Fruit fly (Drosophila melanogaster): Measurements from ENCODE around the gene Uros1.

Gene Uros1

DNA sequence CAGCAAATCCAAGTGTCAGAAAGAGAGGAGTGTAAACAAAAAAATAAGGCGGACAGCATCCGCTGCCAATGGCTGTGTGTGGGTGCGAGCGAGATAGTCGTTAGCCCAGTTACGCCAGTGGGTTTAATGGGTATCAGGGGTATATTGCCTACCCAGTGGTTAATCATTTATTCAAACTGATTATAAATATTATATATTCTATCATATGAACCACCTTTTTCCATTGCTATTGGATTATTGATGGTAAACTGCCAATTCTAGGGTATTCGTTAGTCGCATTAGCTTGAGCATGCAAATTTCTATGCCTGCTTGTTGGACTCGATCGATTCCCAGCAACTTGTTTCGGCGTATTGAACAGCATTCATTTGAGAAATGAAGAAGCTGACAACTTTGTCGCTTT, 4.0 kb downstream of the Uros1 start:
- no peak for TF ChIP-seq Myc (optimal IDR thresholded peaks at IDR 0.05)
- no peak for TF ChIP-seq insv (optimal IDR thresholded peaks at IDR 0.05)
- TF ChIP-seq psq (optimal IDR thresholded peaks at IDR 0.05): no peak
- TF ChIP-seq Sin3A (optimal IDR thresholded peaks at IDR 0.05): no peak
- no peak for TF ChIP-seq h (optimal IDR thresholded peaks at IDR 0.05)
- TF ChIP-seq ttk (optimal IDR thresholded peaks at IDR 0.05): no peak

DNA sequence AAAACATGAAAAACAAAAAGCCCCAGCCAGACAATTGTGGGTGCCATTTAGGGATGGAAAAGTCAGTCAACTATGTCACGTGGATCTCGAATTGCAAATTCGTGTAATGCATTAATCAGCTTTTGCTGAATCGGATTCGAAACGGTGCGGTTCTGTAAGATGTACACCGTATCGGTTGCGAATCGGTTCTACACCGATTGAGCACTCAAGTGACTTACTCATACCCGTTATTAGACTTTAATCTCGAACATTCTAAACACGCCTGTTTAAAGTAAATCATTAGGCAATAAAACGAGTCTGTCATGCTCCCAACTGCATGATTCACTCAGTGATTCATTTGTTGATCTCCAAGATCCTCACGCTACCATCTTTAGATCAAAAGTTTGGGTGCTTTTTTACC, 4.7 kb downstream of the Uros1 start:
- TF ChIP-seq ttk (optimal IDR thresholded peaks at IDR 0.05) (no peak), Sin3A (optimal IDR thresholded peaks at IDR 0.05) (no peak), h (optimal IDR thresholded peaks at IDR 0.05) (no peak), insv (optimal IDR thresholded peaks at IDR 0.05) (no peak), psq (optimal IDR thresholded peaks at IDR 0.05) (no peak), Myc (optimal IDR thresholded peaks at IDR 0.05) (no peak)

DNA sequence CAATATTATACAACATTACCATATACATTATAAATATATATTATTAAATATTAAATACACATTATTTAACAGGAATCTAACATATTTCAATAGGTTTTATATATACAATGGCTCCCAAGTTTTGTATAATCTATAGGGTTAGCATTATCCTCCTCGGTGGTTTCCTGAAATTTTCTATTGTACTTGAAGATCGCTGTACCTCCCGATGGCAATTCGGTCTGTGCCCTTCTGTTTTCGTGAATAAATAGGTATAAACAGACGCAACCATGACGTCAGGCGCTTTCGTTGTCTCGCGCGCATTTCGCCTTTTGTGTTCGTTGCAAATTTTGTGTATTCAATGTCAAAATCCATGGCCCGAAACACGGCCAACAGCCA, 5.1 kb downstream of the Uros1 start:
- TF ChIP-seq h (optimal IDR thresholded peaks at IDR 0.05) (no peak), psq (optimal IDR thresholded peaks at IDR 0.05) (no peak), Sin3A (optimal IDR thresholded peaks at IDR 0.05) (no peak), Myc (optimal IDR thresholded peaks at IDR 0.05) (no peak), insv (optimal IDR thresholded peaks at IDR 0.05) (no peak), ttk (optimal IDR thresholded peaks at IDR 0.05) (no peak)

DNA sequence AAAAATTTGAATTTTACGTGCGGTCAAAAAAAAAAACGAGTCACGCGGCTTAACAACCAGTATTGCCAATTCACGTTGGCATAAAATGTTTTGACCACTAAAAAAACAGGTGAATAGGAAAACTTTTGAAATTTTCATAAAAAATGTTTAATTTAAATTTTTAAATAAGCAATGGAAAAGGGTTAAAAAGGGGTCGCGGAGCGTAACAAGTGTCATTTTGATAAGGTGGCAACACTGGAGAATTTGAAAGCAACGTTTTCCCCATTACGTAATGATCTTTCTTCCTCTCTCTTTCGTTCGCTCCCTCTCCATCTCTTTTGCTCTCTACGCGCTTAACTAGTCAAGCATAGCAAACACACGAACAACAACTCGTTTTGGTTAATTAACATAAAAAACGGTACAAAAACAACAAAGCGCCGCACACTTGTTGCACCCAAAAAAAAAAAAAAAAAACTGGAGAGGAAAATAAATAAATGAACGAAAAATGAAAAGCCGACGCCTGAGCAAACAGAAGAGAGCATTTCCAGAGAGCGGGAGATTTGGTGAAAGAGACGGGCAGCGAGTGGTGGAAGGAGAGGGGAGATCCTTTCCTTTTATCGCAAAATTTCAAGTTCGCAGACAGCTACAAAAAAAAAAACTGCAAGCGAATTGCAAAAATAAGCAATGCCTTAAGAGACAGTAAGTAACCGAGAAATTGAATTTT, 5.6 kb downstream of the Uros1 start:
- TF ChIP-seq insv (optimal IDR thresholded peaks at IDR 0.05): no peak
- TF ChIP-seq psq (optimal IDR thresholded peaks at IDR 0.05): no peak
- TF ChIP-seq h (optimal IDR thresholded peaks at IDR 0.05): no peak
- TF ChIP-seq Myc (optimal IDR thresholded peaks at IDR 0.05): no peak
- TF ChIP-seq ttk (optimal IDR thresholded peaks at IDR 0.05): no peak
- no peak for TF ChIP-seq Sin3A (optimal IDR thresholded peaks at IDR 0.05)

DNA sequence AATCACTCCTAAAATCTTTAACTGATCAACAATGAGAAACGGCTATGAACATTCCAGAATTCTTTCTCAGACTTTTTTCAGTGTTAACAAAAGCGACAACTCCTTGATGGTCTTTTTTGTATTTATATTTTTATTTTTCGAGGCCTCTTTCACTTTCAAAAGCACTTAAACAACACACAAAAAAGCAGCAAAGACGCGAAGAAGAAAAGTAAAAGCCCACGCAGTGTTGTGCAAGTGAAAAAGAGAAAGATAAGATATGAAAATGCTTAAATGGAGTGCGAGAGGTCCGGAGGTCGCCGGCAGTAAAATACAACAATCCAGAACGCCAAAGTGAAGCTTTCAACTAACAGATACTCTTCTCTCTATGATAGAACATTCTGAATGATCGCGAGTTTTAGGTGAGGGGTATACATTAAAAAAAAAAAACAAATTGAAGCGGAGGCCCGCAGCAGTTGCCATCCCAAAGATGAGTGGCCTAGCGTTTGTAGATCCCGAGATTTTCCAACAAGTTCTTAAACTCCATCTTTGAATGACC, 6.6 kb downstream of the Uros1 start:
- TF ChIP-seq Myc (optimal IDR thresholded peaks at IDR 0.05) (no peak), ttk (optimal IDR thresholded peaks at IDR 0.05) (no peak), h (optimal IDR thresholded peaks at IDR 0.05) (no peak), Sin3A (optimal IDR thresholded peaks at IDR 0.05) (no peak), psq (optimal IDR thresholded peaks at IDR 0.05) (no peak), insv (optimal IDR thresholded peaks at IDR 0.05) (no peak)

DNA sequence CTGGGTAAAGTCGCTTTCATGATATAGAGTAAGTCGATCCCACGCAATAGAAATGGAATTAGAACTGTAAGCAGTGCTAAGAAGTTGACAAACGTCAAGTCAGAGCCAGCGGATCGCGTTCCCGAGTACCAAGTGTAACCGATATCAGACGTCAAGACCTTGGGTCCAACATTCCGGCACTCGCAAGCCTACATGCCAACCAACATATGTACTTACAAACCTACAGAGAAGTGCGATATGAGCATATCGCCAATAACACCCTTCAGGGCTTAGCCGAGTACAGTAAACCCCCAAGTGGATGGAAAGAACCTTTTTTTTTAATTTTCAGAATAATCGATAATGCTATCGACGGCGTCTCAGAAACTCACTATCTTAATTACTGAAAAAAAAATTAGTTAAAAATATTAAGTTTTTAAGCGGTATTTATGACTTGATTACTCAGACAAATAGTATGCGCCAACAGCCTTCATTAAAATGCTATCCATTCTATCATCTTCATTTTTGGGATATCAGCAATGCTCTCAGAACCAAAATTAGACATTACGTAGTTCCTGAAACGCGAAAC, 7.5 kb downstream of the Uros1 start:
- TF ChIP-seq insv (optimal IDR thresholded peaks at IDR 0.05) (no peak), Myc (optimal IDR thresholded peaks at IDR 0.05) (no peak), ttk (optimal IDR thresholded peaks at IDR 0.05) (no peak), Sin3A (optimal IDR thresholded peaks at IDR 0.05) (no peak), psq (optimal IDR thresholded peaks at IDR 0.05) (no peak), h (optimal IDR thresholded peaks at IDR 0.05) (no peak)

DNA sequence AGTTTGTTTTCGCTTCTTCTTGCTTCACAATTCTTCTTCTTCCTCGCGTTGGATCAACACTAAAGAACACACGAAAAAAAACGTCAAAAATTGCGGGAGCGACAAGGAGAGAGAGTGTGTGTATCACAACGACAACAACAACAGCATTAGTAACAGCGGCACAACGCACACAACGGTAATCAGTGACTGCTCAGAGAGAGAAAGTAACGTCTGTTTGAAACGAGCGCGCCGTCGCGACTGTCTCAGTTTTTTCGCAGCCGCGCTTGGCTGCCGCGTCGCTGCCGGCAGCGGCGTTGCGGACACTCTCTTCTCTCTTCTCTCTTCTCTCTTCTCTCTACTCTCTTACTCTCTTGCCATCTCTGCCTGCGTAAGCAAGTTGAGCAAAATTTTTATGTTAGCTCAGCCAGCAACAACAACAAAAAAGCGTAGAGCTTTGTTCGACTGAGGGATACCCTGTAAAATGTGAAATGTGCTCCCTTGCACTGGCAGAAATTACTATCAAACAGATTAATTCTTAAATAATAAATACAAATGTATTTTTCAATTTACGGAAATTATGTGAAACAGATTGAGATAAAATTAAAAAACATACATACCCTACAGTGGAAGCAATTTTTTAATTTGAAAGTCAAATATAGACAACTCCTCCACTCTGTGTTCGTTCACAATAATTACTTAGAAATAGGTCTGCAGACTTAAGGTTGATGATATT, 8.3 kb downstream of the Uros1 start:
- TF ChIP-seq psq (optimal IDR thresholded peaks at IDR 0.05) (no peak), Sin3A (optimal IDR thresholded peaks at IDR 0.05) (no peak), ttk (optimal IDR thresholded peaks at IDR 0.05) (no peak), Myc (optimal IDR thresholded peaks at IDR 0.05) (no peak), h (optimal IDR thresholded peaks at IDR 0.05) (no peak), insv (optimal IDR thresholded peaks at IDR 0.05) (no peak)

DNA sequence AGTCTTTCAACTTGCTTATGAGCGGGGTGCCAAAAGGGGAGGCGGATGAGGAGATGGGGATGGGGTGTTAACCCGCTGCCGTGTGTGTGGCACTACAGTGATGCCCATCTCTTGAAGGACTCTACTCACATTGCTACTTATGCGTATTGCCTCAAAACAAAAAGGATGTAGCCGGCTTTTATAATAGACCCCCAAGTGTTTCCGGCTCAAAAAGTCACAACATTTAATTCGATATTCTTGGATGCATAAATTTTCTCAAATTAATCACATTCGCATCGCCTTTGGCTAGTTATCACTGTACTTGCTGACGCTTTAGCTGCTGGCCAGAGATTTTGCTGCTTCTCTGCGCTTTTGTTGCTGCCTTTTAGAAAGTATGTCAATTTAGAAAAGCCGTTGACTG, 9.1 kb downstream of the Uros1 start:
- TF ChIP-seq Sin3A (optimal IDR thresholded peaks at IDR 0.05): no peak
- no peak for TF ChIP-seq psq (optimal IDR thresholded peaks at IDR 0.05)
- TF ChIP-seq insv (optimal IDR thresholded peaks at IDR 0.05): no peak
- no peak for TF ChIP-seq h (optimal IDR thresholded peaks at IDR 0.05)
- TF ChIP-seq ttk (optimal IDR thresholded peaks at IDR 0.05): no peak
- TF ChIP-seq Myc (optimal IDR thresholded peaks at IDR 0.05): no peak

DNA sequence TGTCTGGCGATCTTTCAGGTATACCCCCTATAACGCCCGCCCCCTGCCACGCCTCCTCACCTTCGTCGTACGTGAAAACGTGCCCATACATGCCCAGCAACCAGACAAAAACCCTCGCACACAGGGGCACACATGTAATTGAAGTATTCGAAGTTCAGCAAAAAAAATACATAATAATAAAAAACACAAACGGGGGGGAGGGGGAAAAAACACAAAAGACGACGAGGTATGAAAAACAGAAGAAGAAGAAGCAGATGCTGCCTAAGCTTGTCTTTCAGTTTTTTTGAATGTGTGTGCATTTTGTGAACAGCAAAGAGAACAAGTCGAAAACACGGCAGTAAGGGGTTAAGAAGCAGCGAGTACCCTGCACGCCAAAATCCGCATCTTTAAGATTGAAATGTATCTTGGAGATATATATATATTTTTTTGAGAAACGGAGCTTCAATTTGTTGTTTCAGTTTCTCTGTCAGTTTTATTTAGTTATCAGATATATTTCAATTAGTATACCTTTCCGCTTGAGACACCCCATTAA, 11.1 kb downstream of the Uros1 start:
- TF ChIP-seq psq (optimal IDR thresholded peaks at IDR 0.05) (no peak), Sin3A (optimal IDR thresholded peaks at IDR 0.05) (no peak), h (optimal IDR thresholded peaks at IDR 0.05) (no peak), ttk (optimal IDR thresholded peaks at IDR 0.05) (no peak), insv (optimal IDR thresholded peaks at IDR 0.05) (no peak), Myc (optimal IDR thresholded peaks at IDR 0.05) (no peak)

DNA sequence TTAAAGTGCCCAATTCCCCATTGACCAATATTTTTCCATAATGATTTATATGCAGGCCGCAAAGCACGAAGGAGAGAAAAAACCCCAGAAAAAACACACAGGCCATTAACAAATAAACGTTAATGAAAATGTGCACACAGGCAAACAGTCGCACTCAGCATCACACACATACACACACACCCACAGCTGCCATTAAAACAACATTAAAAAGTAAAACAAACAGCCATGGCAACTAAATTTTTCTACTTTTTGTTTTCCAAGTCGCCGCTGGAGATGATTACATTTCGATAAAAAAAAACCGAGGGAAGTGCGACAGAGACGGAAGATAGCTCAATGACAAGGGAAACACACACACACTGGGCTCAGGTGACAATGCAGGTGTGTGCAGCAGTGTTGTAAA, 12.7 kb downstream of the Uros1 start:
- no peak for TF ChIP-seq psq (optimal IDR thresholded peaks at IDR 0.05)
- TF ChIP-seq ttk (optimal IDR thresholded peaks at IDR 0.05): no peak
- TF ChIP-seq Sin3A (optimal IDR thresholded peaks at IDR 0.05): no peak

DNA sequence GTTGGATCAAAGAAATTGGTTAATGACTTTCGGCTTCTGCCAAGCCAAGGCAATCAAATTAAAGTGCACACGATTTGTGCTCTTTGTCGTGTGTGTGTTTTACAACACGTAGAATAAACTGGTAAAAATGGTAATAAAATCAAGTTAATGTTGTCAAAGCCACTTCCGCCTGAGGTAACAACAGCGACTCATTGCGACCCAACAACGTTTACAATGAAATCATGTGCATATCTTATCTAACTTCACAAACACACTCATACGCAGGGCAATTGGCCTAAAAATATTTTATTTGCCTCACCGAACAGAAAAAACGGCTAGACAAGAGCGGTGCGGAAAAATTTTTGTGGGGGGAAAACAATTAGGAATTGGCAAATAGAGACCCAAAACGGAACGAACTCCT, 14.9 kb downstream of the Uros1 start:
- TF ChIP-seq Sin3A (optimal IDR thresholded peaks at IDR 0.05) (no peak), ttk (optimal IDR thresholded peaks at IDR 0.05) (no peak), Myc (optimal IDR thresholded peaks at IDR 0.05) (no peak), psq (optimal IDR thresholded peaks at IDR 0.05) (no peak), h (optimal IDR thresholded peaks at IDR 0.05) (no peak), insv (optimal IDR thresholded peaks at IDR 0.05) (no peak)

DNA sequence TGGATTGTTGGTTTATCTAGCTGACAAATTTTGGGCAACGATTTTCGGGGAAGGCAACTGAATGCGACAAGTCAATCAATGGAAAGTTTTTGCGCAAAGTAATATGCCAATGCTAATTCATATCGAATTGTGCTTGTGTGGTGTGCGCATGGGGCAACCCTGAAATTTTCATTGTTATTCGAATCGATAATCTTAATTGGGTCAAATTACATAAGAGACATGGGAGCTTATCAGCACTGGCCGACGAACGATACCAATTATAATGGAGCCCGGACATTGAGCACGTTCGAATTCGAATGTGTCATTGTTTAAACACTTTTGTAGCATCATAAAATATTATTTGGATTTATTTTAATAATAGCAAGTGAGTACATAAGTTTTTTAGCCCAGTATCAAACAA, 15.4 kb downstream of the Uros1 start:
- TF ChIP-seq psq (optimal IDR thresholded peaks at IDR 0.05) (no peak), h (optimal IDR thresholded peaks at IDR 0.05) (no peak), insv (optimal IDR thresholded peaks at IDR 0.05) (no peak), ttk (optimal IDR thresholded peaks at IDR 0.05) (no peak), Myc (optimal IDR thresholded peaks at IDR 0.05) (no peak), Sin3A (optimal IDR thresholded peaks at IDR 0.05) (no peak)
